Fruit fly (Drosophila melanogaster) whole organism, pupa: ENCODE measurements around the gene CG31650.

Experiments used
- CG10348 ChIP-seq: fragments of 200-800 bp; sonication (Bioruptor generic); IDR thresholded peaks from 2 replicates; pipeline ENCODE4 v1.3.6; 2022; ENCODE audit warnings: missing biosample characterization, missing genetic modification characterization
- CG15710 ChIP-seq: fragments of 200-800 bp; sonication (Bioruptor generic); optimal IDR thresholded peaks from 2 replicates; lab custom pipeline; 2018; ENCODE audit warnings: missing biosample characterization, mild to moderate bottlenecking, missing genetic modification characterization, moderate library complexity
- CG17806 ChIP-seq: fragments of 200-800 bp; sonication (Bioruptor generic); optimal IDR thresholded peaks from 2 replicates; lab custom pipeline; 2018; ENCODE audit warnings: missing biosample characterization, mild to moderate bottlenecking, missing genetic modification characterization, moderate library complexity
- CG32121 ChIP-seq: fragments of 200-800 bp; sonication (Bioruptor generic); IDR thresholded peaks from 2 replicates; pipeline ENCODE4 v1.3.6; 2022; ENCODE audit warnings: missing biosample characterization, missing genetic modification characterization
- CG34367 ChIP-seq: fragments of 200-800 bp; sonication (Bioruptor generic); optimal IDR thresholded peaks from 2 replicates; lab custom pipeline; 2018; ENCODE audit warnings: missing biosample characterization, mild to moderate bottlenecking, missing genetic modification characterization
- CG4496 ChIP-seq: fragments of 200-800 bp; sonication (Bioruptor generic); IDR thresholded peaks from 3 replicates; pipeline ENCODE4 v1.3.6; 2022; ENCODE audit warnings: missing biosample characterization, missing genetic modification characterization
- CG8159 ChIP-seq: fragments of 200-800 bp; sonication (Bioruptor generic); optimal IDR thresholded peaks from 3 replicates; lab custom pipeline; 2018; ENCODE audit warnings: missing biosample characterization, mild to moderate bottlenecking, missing genetic modification characterization, moderate library complexity
- D1 ChIP-seq: fragments of 200-800 bp; sonication (Bioruptor generic); optimal IDR thresholded peaks from 2 replicates; lab custom pipeline; 2018; ENCODE audit warnings: missing biosample characterization, mild to moderate bottlenecking, missing genetic modification characterization, moderate library complexity
- EcR ChIP-seq: fragments of 200-800 bp; sonication (Bioruptor generic); optimal IDR thresholded peaks from 3 replicates; lab custom pipeline; 2019; ENCODE audit warnings: missing biosample characterization, missing genetic modification characterization, mild to moderate bottlenecking, moderate library complexity, missing genetic modification reagents
- Ets98B ChIP-seq: fragments of 200-800 bp; sonication (Bioruptor generic); IDR thresholded peaks from 2 replicates; pipeline ENCODE4 v1.3.6; 2022; ENCODE audit warnings: missing biosample characterization, missing genetic modification characterization
- gl ChIP-seq: fragments of 200-800 bp; sonication (Bioruptor generic); optimal IDR thresholded peaks from 2 replicates; lab custom pipeline; 2018; ENCODE audit warnings: missing biosample characterization, mild to moderate bottlenecking, missing genetic modification characterization
- rn ChIP-seq: fragments of 200-800 bp; sonication (Bioruptor generic); IDR thresholded peaks from 2 replicates; pipeline ENCODE4 v1.3.6; 2022; ENCODE audit warnings: missing biosample characterization, missing genetic modification characterization

- no peak for TF ChIP-seq CG15710 (tag; lab: Kevin White, UChicago)
- TF ChIP-seq CG4496 (GFP tag; lab: Robert Waterston, UW): no peak
- no peak for TF ChIP-seq EcR
- no peak for TF ChIP-seq Ets98B
- TF ChIP-seq CG32121 (GFP tag; lab: Robert Waterston, UW): no peak
- no peak for TF ChIP-seq CG8159 (tag; lab: Kevin White, UChicago)
- TF ChIP-seq CG10348: no peak
- no peak for TF ChIP-seq CG17806 (tag; lab: Kevin White, UChicago)
- TF ChIP-seq D1: no peak
- no peak for TF ChIP-seq rn (GFP tag; lab: Robert Waterston, UW)
- TF ChIP-seq gl (tag; lab: Kevin White, UChicago): no peak
- TF ChIP-seq CG34367 (tag; lab: Kevin White, UChicago): no peak
Observed at dm6 chr2L:5022602-5023001, 21.9 kb downstream of the CG31650 start.
